Worm (Caenorhabditis elegans): ENCODE results near the gene sdz-8.

sdz-8 gene

DNA sequence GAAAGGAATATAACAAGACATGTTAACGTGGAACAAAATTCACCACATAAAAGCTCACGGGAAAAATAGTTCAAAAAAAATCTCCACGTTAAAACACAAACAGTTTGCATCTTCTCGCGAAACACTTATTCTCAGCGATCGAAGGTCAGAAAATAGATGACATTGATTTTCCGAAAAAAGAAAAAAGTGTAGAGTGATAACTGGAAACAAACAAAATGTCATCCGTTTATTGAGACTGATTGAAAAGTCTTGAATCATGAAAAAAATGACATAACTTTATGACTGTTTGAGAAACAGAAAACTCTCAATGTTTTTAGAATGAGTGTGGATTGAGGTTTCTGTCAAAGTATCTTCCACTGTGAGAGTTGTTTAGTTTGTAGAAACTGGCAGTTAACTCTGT, 1.8 kb upstream of the sdz-8 start, which contains the start of gene C55A6.4:
TSS of gene C55A6.4 (minus strand) at position 101 of the 400 bp plus-strand sequence.
- no peak for TF ChIP-seq lsy-2 (tag; optimal IDR thresholded peaks at IDR 0.05)
- no peak for TF ChIP-seq hlh-4 (tag; optimal IDR thresholded peaks at IDR 0.05)
- no peak for TF ChIP-seq unc-62 (GFP tag; optimal IDR thresholded peaks at IDR 0.05)
- TF ChIP-seq lin-14 (GFP tag; optimal IDR thresholded peaks at IDR 0.05): no peak
- no peak for TF ChIP-seq ztf-4 (tag; optimal IDR thresholded peaks at IDR 0.05)
- TF ChIP-seq ztf-11 (tag; optimal IDR thresholded peaks at IDR 0.05): no peak
- no peak for TF ChIP-seq dpl-1 (GFP tag; optimal IDR thresholded peaks at IDR 0.05)
- TF ChIP-seq tbx-2 (tag; optimal IDR thresholded peaks at IDR 0.05): no peak
- no peak for TF ChIP-seq nhr-71 (tag; optimal IDR thresholded peaks at IDR 0.05)
- TF ChIP-seq Y116A8C.19 (tag; optimal IDR thresholded peaks at IDR 0.05; ENCODE audit: borderline replicate concordance): no peak
- TF ChIP-seq hpl-2 (GFP tag; optimal IDR thresholded peaks at IDR 0.05): no peak
- no peak for TF ChIP-seq jun-1 (tag; optimal IDR thresholded peaks at IDR 0.05)
- TF ChIP-seq mep-1 (tag; optimal IDR thresholded peaks at IDR 0.05): no peak
- no peak for TF ChIP-seq vab-15 (tag; optimal IDR thresholded peaks at IDR 0.05)
- no peak for TF ChIP-seq nhr-11 (tag; optimal IDR thresholded peaks at IDR 0.05)
- TF ChIP-seq C16A3.4 (tag; optimal IDR thresholded peaks at IDR 0.05): no peak
- no peak for TF ChIP-seq hlh-17 (GFP tag; optimal IDR thresholded peaks at IDR 0.05; ENCODE audit: borderline replicate concordance)
- TF ChIP-seq unc-30 (tag; optimal IDR thresholded peaks at IDR 0.05): no peak
- no peak for TF ChIP-seq ceh-90 (tag; optimal IDR thresholded peaks at IDR 0.05)

- TF ChIP-seq unc-62 (GFP tag; optimal IDR thresholded peaks at IDR 0.05): no peak
- TF ChIP-seq dsc-1 (tag; optimal IDR thresholded peaks at IDR 0.05): peak; percentile 21
- no peak for TF ChIP-seq efl-1 (optimal IDR thresholded peaks at IDR 0.05)
- TF ChIP-seq efl-1 (GFP tag; optimal IDR thresholded peaks at IDR 0.05 in 1 of 2): peak in 1 of 2 experiments; percentile 31
Measured at ce11 chrV:11515145-11515544, 846 bp downstream of the sdz-8 start.

DNA sequence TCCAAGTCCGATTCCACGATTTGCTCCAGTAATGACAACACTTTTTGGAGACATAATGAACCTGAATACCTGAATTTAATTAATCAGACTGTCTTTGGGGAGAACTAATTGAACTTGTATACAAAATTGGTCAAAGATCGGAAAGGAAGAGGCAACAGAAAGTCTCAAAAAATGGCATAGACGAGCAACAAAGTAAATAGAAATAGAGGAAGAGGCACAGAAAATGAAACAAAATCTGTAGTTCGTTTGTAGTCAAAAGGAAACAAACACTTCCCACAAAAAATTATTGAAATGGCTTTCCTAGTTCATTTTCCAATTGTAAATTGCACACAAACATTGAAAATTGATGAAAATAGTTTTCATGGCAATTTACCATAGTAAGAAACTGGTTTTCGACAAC, 1.3 kb downstream of the sdz-8 start, which contains the start of gene C55A6.6:
TSS of gene C55A6.6 (minus strand) at position 61 of the 400 bp plus-strand sequence.
- TF ChIP-seq nhr-71 (tag; optimal IDR thresholded peaks at IDR 0.05) (no peak), jun-1 (tag; optimal IDR thresholded peaks at IDR 0.05) (no peak), lin-13 (GFP tag; optimal IDR thresholded peaks at IDR 0.05) (no peak), ztf-4 (tag; optimal IDR thresholded peaks at IDR 0.05) (no peak), sup-37 (GFP tag; optimal IDR thresholded peaks at IDR 0.05) (no peak), tlp-1 (tag; optimal IDR thresholded peaks at IDR 0.05) (no peak), nhr-47 (tag; optimal IDR thresholded peaks at IDR 0.05) (no peak), Y116A8C.19 (tag; optimal IDR thresholded peaks at IDR 0.05; ENCODE audit: borderline replicate concordance) (no peak), snu-23 (GFP tag; optimal IDR thresholded peaks at IDR 0.05) (no peak), snpc-4 (tag; optimal IDR thresholded peaks at IDR 0.05) (no peak), unc-98 (GFP tag; IDR thresholded peaks at IDR 0.05) (no peak), unc-62 (GFP tag; optimal IDR thresholded peaks at IDR 0.05) (no peak)

DNA sequence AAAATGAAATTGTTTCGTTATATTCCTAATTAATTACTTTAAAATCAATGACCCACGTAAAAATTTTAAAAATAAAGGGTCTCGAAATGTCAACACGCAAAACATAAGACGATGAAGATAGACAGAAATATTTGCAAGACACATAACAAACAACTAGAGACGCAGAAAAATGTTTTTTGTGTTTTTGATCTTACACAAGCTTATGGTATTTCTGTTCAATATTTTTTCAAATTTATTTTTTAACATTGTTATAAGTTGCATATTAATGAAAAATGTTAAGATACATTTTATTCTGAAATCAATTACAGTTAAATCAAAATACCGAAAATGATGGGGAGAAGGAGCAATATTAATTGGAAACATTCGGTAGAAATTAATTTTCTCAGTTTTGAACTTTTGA, 2.6 kb downstream of the sdz-8 start, which contains the start of gene C55A6.3:
TSS of gene C55A6.3 (minus strand) at position 101 of the 400 bp plus-strand sequence.
- TF ChIP-seq sox-4 (tag; optimal IDR thresholded peaks at IDR 0.05) (no peak), F16B12.6 (tag; optimal IDR thresholded peaks at IDR 0.05) (no peak), nhr-77 (tag; optimal IDR thresholded peaks at IDR 0.05) (no peak), lin-39 (tag; optimal IDR thresholded peaks at IDR 0.05) (no peak), irx-1 (tag; optimal IDR thresholded peaks at IDR 0.05) (no peak)

DNA sequence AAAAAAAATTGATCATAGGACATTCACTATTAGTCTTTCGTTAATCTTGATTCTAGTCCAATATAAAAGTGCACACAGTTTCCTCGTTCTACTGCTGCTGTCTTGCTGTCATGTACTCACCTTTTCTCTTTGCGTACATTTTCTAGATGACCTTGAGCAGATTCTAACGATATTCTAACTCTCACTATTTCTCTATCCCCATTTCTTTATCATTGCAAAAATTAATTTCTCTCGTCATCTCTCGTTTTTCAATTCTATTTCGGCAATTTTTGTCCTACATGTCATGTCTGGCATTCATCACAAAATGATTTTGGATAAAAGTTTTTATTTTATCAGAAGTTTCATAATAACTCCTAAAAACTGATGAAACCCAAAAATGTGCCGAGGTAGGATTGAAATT, 7.2 kb downstream of the sdz-8 start, which contains the start of gene ttll-5:
TSS of gene ttll-5 (plus strand) at position 288 of the 400 bp plus-strand sequence.
- TF ChIP-seq unc-86 (tag; optimal IDR thresholded peaks at IDR 0.05) (no peak), vab-15 (tag; optimal IDR thresholded peaks at IDR 0.05) (no peak), ces-1 (GFP tag; optimal IDR thresholded peaks at IDR 0.05) (no peak), snu-23 (GFP tag; optimal IDR thresholded peaks at IDR 0.05) (peak; percentile 5), elt-3 (tag; optimal IDR thresholded peaks at IDR 0.05) (peak in 3 of 6 experiments; percentile 6 to 62 (median 62)), efl-1 (optimal IDR thresholded peaks at IDR 0.05) (no peak), efl-1 (GFP tag; optimal IDR thresholded peaks at IDR 0.05 in 1 of 2) (peak in 1 of 2 experiments; percentile 70), dsc-1 (tag; optimal IDR thresholded peaks at IDR 0.05) (no peak), fos-1 (tag; optimal IDR thresholded peaks at IDR 0.05) (no peak), lin-15B (tag; optimal IDR thresholded peaks at IDR 0.05) (no peak), nhr-77 (tag; optimal IDR thresholded peaks at IDR 0.05) (no peak), sox-4 (tag; optimal IDR thresholded peaks at IDR 0.05) (no peak), lir-3 (tag; optimal IDR thresholded peaks at IDR 0.05; ENCODE audit: poor library complexity) (no peak), lin-13 (GFP tag; optimal IDR thresholded peaks at IDR 0.05) (no peak), hlh-4 (tag; optimal IDR thresholded peaks at IDR 0.05) (no peak), fkh-4 (tag; optimal IDR thresholded peaks at IDR 0.05; ENCODE audit: borderline replicate concordance) (no peak), tlp-1 (tag; optimal IDR thresholded peaks at IDR 0.05) (no peak), lin-14 (GFP tag; optimal IDR thresholded peaks at IDR 0.05) (peak; percentile 55), ets-5 (GFP tag; IDR thresholded peaks at IDR 0.05) (no peak), C04F5.9 (tag; optimal IDR thresholded peaks at IDR 0.05) (no peak), egl-27 (tag; optimal IDR thresholded peaks at IDR 0.05) (no peak), aha-1 (tag; optimal IDR thresholded peaks at IDR 0.05) (no peak)

Data from whole organism, L1 larva.